Worm (Caenorhabditis elegans) whole organism, L4 larva: ENCODE data around the gene ZK813.2.

Experiments
- F26F4.8 ChIP-seq: fragments of 200-800 bp; sonication (Bioruptor generic); conservative IDR thresholded peaks from 2 replicates; pipeline ENCODE4 v1.3.6; 2022; ENCODE audit warnings: missing genetic modification characterization, missing compliant biosample characterization
- T26A8.4 ChIP-seq: fragments of 200-800 bp; sonication (Bioruptor generic); IDR thresholded peaks from 2 replicates; pipeline ENCODE4 v1.3.6; 2022; ENCODE audit warnings: missing genetic modification characterization, missing compliant biosample characterization
- Y48G9A.11 ChIP-seq: fragments of 200-800 bp; sonication (Bioruptor generic); IDR thresholded peaks from 2 replicates; pipeline ENCODE4 v1.3.6; 2022; ENCODE audit warnings: missing genetic modification reagents, missing genetic modification characterization, missing compliant biosample characterization
- Y5F2A.4 ChIP-seq: fragments of 200-800 bp; sonication (Bioruptor generic); optimal IDR thresholded peaks from 2 replicates; lab custom pipeline; 2018; ENCODE audit warnings: mild to moderate bottlenecking, missing genetic modification characterization, missing compliant biosample characterization
- ZK546.5 ChIP-seq, 2 experiments: sonication (generic microtip); optimal IDR thresholded peaks; 2 replicates each; lab custom pipeline; 2017; ENCODE audit warnings: missing biosample characterization in 2 of 2, missing genetic modification characterization in 2 of 2
- aha-1 ChIP-seq: fragments of 150-350 bp; peaks from one replicate; lab custom pipeline; 2014; ENCODE audit warnings: missing biosample characterization, missing genetic modification characterization
- ama-1 ChIP-seq: fragments of 150-350 bp; optimal IDR thresholded peaks from 2 replicates; lab custom pipeline; 2014; ENCODE audit warnings: inconsistent platforms, mixed read lengths
- ceh-20 ChIP-seq: fragments of 200-800 bp; sonication (Bioruptor generic); IDR thresholded peaks from 2 replicates; pipeline ENCODE4 v1.3.6; 2022; ENCODE audit warnings: missing genetic modification reagents, missing genetic modification characterization, missing compliant biosample characterization
- ceh-82 ChIP-seq: sonication (generic microtip); optimal IDR thresholded peaks from 2 replicates; lab custom pipeline; 2017; ENCODE audit warnings: missing biosample characterization, missing genetic modification characterization
- daf-16 ChIP-seq, 3 experiments: sonication (generic microtip); optimal IDR thresholded peaks; 2 replicates each; lab custom pipeline; 2016 to 2017; ENCODE audit warnings: missing genetic modification characterization in 3 of 3, missing genetic modification reagents in 3 of 3, mild to moderate bottlenecking in 2 of 3, missing compliant biosample characterization in 2 of 3, missing biosample characterization in 1 of 3, moderate library complexity in 1 of 3
- daf-19 ChIP-seq: fragments of 200-800 bp; sonication (Bioruptor generic); conservative IDR thresholded peaks from 2 replicates; pipeline ENCODE4 v1.3.6; 2022; ENCODE audit warnings: missing genetic modification characterization, missing compliant biosample characterization
- dmd-6 ChIP-seq: fragments of 200-800 bp; sonication (Bioruptor generic); IDR thresholded peaks from 2 replicates; pipeline ENCODE4 v1.3.6; 2022; ENCODE audit warnings: missing genetic modification reagents, missing genetic modification characterization, missing compliant biosample characterization
- dmd-9 ChIP-seq: fragments of 200-800 bp; sonication (Bioruptor generic); IDR thresholded peaks from 2 replicates; pipeline ENCODE4 v1.3.6; 2022; ENCODE audit warnings: missing genetic modification reagents, missing genetic modification characterization, missing compliant biosample characterization
- egl-27 ChIP-seq: sonication (generic microtip); optimal IDR thresholded peaks from 3 replicates; lab custom pipeline; 2017; ENCODE audit warnings: missing biosample characterization, missing genetic modification reagents, missing genetic modification characterization
- lin-1 ChIP-seq: fragments of 200-800 bp; sonication (Bioruptor generic); IDR thresholded peaks from 2 replicates; pipeline ENCODE4 v1.3.6; 2022; ENCODE audit warnings: missing genetic modification reagents, missing genetic modification characterization, missing compliant biosample characterization
- lin-15B ChIP-seq: fragments of 150-350 bp; sonication (generic microtip); optimal IDR thresholded peaks from 3 replicates; lab custom pipeline; 2014; ENCODE audit warnings: missing biosample characterization, missing genetic modification characterization
- lin-29 ChIP-seq: fragments of 200-800 bp; sonication (Bioruptor generic); IDR thresholded peaks from 2 replicates; pipeline ENCODE4 v1.3.6; 2022; ENCODE audit warnings: missing genetic modification reagents, missing genetic modification characterization, missing compliant biosample characterization
- lin-39 ChIP-seq: fragments of 150-350 bp; optimal IDR thresholded peaks from 2 replicates; lab custom pipeline; 2014; ENCODE audit warnings: missing biosample characterization, missing genetic modification reagents, missing genetic modification characterization
- madf-9 ChIP-seq: fragments of 200-800 bp; sonication (Bioruptor generic); conservative IDR thresholded peaks from 2 replicates; pipeline ENCODE4 v1.3.6; 2022; ENCODE audit warnings: missing genetic modification reagents, missing genetic modification characterization, missing compliant biosample characterization
- mxl-2 ChIP-seq: fragments of 200-800 bp; sonication (Bioruptor generic); conservative IDR thresholded peaks from 2 replicates; pipeline ENCODE4 v1.3.6; 2022; ENCODE audit warnings: missing genetic modification reagents, missing genetic modification characterization, missing compliant biosample characterization
- mxl-3 ChIP-seq: fragments of 200-800 bp; sonication (Bioruptor generic); optimal IDR thresholded peaks from 2 replicates; lab custom pipeline; 2018; ENCODE audit warnings: mild to moderate bottlenecking, missing genetic modification characterization, missing compliant biosample characterization
- nhr-102 ChIP-seq: sonication (generic microtip); optimal IDR thresholded peaks from 2 replicates; lab custom pipeline; 2016; ENCODE audit warnings: mild to moderate bottlenecking, missing genetic modification characterization, moderate library complexity, missing compliant biosample characterization
- nhr-111 ChIP-seq: fragments of 200-800 bp; sonication (Bioruptor generic); optimal IDR thresholded peaks from 2 replicates; lab custom pipeline; 2018; ENCODE audit warnings: mild to moderate bottlenecking, missing genetic modification characterization, missing compliant biosample characterization
- nhr-42 ChIP-seq: fragments of 200-800 bp; sonication (Bioruptor generic); IDR thresholded peaks from 2 replicates; pipeline ENCODE4 v1.3.6; 2022; ENCODE audit warnings: missing genetic modification characterization, missing compliant biosample characterization
- snpc-1.2 ChIP-seq: fragments of 200-800 bp; sonication (Bioruptor generic); IDR thresholded peaks from 2 replicates; pipeline ENCODE4 v1.3.6; 2022; ENCODE audit warnings: missing genetic modification reagents, missing genetic modification characterization, missing compliant biosample characterization
- spr-3 ChIP-seq: fragments of 200-800 bp; sonication (Bioruptor generic); optimal IDR thresholded peaks from 2 replicates; lab custom pipeline; 2018; ENCODE audit warnings: mild to moderate bottlenecking, missing genetic modification characterization, missing compliant biosample characterization
- tag-97 ChIP-seq: fragments of 200-800 bp; sonication (Bioruptor generic); IDR thresholded peaks from 2 replicates; pipeline ENCODE4 v1.3.6; 2022; ENCODE audit warnings: missing genetic modification characterization, missing compliant biosample characterization
- unc-62 ChIP-seq, 3 experiments: fragments of 150-350 bp in 1 of 3; sonication (generic microtip); optimal IDR thresholded peaks in 2 of 3; peaks in 1 of 3; 1 replicate in 1 of 3; 2 replicates in 2 of 3; lab custom pipeline; 2014 to 2017; ENCODE audit warnings: missing biosample characterization in 3 of 3, missing genetic modification characterization in 3 of 3, missing genetic modification reagents in 3 of 3, missing genotype in 1 of 3
- vab-7 ChIP-seq: fragments of 200-800 bp; sonication (Bioruptor generic); IDR thresholded peaks from 2 replicates; pipeline ENCODE4 v1.3.6; 2022; ENCODE audit warnings: missing genetic modification reagents, missing genetic modification characterization, missing compliant biosample characterization
- zip-11 ChIP-seq: fragments of 200-800 bp; sonication (Bioruptor generic); IDR thresholded peaks from 2 replicates; pipeline ENCODE4 v1.3.6; 2022; ENCODE audit warnings: missing genetic modification characterization, missing compliant biosample characterization
- ztf-7 ChIP-seq: fragments of 150-350 bp; optimal IDR thresholded peaks from 2 replicates; lab custom pipeline; 2014; ENCODE audit warnings: missing biosample characterization, missing genetic modification characterization

ZK813.2 gene

ce11 chrX:3430020-3430419 is 13.6 kb upstream of the ZK813.2 start, which contains the start of gene ZK813.4:
Gene ZK813.4, minus strand, starts transcription at chrX:3430120.
- TF ChIP-seq ceh-20 (GFP tag; lab: Robert Waterston, UW), result no peak
- no peak for TF ChIP-seq nhr-102 (tag; lab: Kevin White, UChicago)
- TF ChIP-seq lin-39 (tag; lab: Kevin White, UChicago), result no peak
- TF ChIP-seq ZK546.5 (tag; optimal IDR thresholded peaks at IDR 0.05; lab: Kevin White, UChicago), result no peak
- no peak for TF ChIP-seq mxl-3 (GFP tag; lab: Kevin White, UChicago)
- TF ChIP-seq ama-1 (lab: Kevin White, UChicago), result no peak
- TF ChIP-seq vab-7 (GFP tag; lab: Robert Waterston, UW), result no peak
- no peak for TF ChIP-seq nhr-111
- no peak for TF ChIP-seq ztf-7 (tag; lab: Kevin White, UChicago)
- TF ChIP-seq zip-11 (GFP tag; lab: Robert Waterston, UW), result no peak
- no peak for TF ChIP-seq T26A8.4 (GFP tag; lab: Robert Waterston, UW)
- no peak for TF ChIP-seq egl-27 (tag; lab: Kevin White, UChicago)
- TF ChIP-seq daf-19 (GFP tag; lab: Robert Waterston, UW), result no peak
- no peak for TF ChIP-seq lin-29
- TF ChIP-seq ceh-82, result no peak
- TF ChIP-seq nhr-42 (GFP tag; lab: Robert Waterston, UW), result no peak
- TF ChIP-seq mxl-2, result no peak
- TF ChIP-seq Y48G9A.11 (GFP tag; lab: Robert Waterston, UW), result no peak
- TF ChIP-seq tag-97 (GFP tag; lab: Robert Waterston, UW), result no peak

DNA sequence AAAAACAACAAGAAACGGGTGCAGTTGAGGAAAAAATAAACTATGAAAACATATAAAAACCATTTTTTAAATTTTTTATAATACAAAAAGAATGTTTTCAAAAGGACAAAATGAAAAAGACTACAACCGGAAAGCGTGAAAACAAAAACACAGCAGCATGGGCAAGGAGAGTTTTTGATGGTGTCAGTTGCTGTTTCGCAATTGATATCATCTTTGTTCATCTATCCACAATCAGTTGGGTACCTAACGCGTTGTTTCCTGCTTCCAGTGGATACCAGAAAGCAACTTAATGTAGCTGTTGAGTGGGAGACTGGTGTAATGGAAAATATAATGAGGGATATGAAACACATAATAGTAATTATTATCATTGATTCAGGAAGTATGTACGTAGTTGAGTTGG is 3.8 kb upstream of the ZK813.2 start:
- TF ChIP-seq ceh-82 (no peak), daf-16 (GFP tag; optimal IDR thresholded peaks at IDR 0.05; lab: Kevin White, UChicago) (peak in 1 of 2 experiments; percentile 53), daf-16 (tag; optimal IDR thresholded peaks at IDR 0.05; lab: Kevin White, UChicago) (no peak), lin-1 (GFP tag; lab: Robert Waterston, UW) (no peak), F26F4.8 (GFP tag; lab: Robert Waterston, UW) (no peak)

DNA sequence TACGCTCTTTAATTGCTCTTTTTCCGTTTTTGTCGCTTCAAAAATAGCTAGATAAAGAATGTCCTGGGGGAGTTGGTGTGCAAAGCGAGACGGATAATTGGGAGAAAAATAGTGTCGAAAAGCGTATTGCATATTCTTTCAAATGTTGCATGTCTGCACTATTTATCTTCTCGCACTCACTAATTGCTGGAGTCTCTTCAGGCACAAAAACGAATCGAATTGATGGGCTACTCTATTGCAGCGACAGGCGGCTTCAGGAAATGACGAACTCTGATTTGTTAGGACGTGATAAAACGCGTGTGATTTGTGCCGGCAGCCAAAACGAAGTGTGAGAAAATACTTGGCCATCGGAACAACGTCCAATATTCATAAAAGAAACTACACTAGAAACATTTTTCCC is 3.3 kb upstream of the ZK813.2 start:
- TF ChIP-seq aha-1, result no peak
- TF ChIP-seq lin-15B, result no peak
- no peak for TF ChIP-seq madf-9 (GFP tag; lab: Robert Waterston, UW)
- peak in 1 of 2 experiments; percentile 39 for TF ChIP-seq unc-62 (GFP tag; optimal IDR thresholded peaks at IDR 0.05 in 1 of 2; lab: Kevin White, UChicago)
- no peak for TF ChIP-seq unc-62 (tag; optimal IDR thresholded peaks at IDR 0.05; lab: Kevin White, UChicago)

- peak in 1 of 2 experiments; percentile 9 for TF ChIP-seq unc-62 (GFP tag; optimal IDR thresholded peaks at IDR 0.05 in 1 of 2; lab: Kevin White, UChicago)
- TF ChIP-seq unc-62 (tag; optimal IDR thresholded peaks at IDR 0.05; lab: Kevin White, UChicago), result no peak
- no peak for TF ChIP-seq spr-3 (GFP tag; lab: Kevin White, UChicago)
Measured at ce11 chrX:3441539-3441938, 2.1 kb upstream of the ZK813.2 start, which contains the start of gene ZK813.3. Gene ZK813.3, plus strand, starts transcription at chrX:3441839.

ce11 chrX:3444514-3444913 is 888 bp downstream of the ZK813.2 start, which contains the start of gene ZK813.7:
Gene ZK813.7, plus strand, starts transcription at chrX:3444814.
- no peak for TF ChIP-seq dmd-9 (GFP tag; lab: Robert Waterston, UW)
- TF ChIP-seq snpc-1.2 (GFP tag; lab: Robert Waterston, UW), result no peak
- TF ChIP-seq ceh-82, result no peak
- TF ChIP-seq zip-11 (GFP tag; lab: Robert Waterston, UW), result no peak
- TF ChIP-seq Y5F2A.4, result no peak

ce11 chrX:3446011-3446410 is 2.4 kb downstream of the ZK813.2 start, which contains the start of gene ZK813.1:
Gene ZK813.1, plus strand, starts transcription at chrX:3446311.
- no peak for TF ChIP-seq daf-16 (GFP tag; optimal IDR thresholded peaks at IDR 0.05; lab: Kevin White, UChicago)
- TF ChIP-seq daf-16 (tag; optimal IDR thresholded peaks at IDR 0.05; lab: Kevin White, UChicago), result no peak
- TF ChIP-seq dmd-6 (GFP tag; lab: Robert Waterston, UW), result no peak
- TF ChIP-seq Y48G9A.11 (GFP tag; lab: Robert Waterston, UW), result no peak
